Worm (Caenorhabditis elegans) whole organism, L4/young adult: ENCODE data around the gene efk-1.

Experiments
- dao-5 ChIP-seq: sonication (generic microtip); optimal IDR thresholded peaks from 2 replicates; lab custom pipeline; 2016; ENCODE audit warnings: missing genotype, missing genetic modification characterization, moderate library complexity, missing compliant biosample characterization
- him-1 ChIP-seq: sonication (generic microtip); optimal IDR thresholded peaks from 2 replicates; lab custom pipeline; 2016; ENCODE audit warnings: missing genotype, missing genetic modification reagents, missing genetic modification characterization, missing compliant biosample characterization

DNA sequence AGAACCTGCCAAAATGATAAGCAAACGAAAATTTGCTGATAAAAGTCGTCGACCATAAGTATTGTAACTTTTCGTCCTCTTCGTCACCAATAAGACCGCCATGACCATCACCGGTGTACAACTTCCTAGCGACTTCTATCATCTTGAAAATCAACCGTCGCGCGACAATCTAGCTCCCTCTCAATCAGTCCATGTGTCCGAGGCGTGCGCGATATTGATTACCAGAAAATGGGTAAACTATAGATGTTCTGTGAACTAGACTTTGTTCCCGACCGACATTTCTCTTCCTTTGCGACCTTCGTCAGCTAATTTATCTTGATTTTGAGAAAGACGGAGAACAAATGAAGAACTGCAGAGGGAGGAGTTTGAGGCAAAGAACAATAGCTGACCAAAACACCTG lies 23.0 kb downstream of the efk-1 start:
- TF ChIP-seq dao-5 (tag; lab: Kevin White, UChicago) (no peak), him-1 (tag; lab: Kevin White, UChicago) (no peak)
